Worm (Caenorhabditis elegans) whole organism, young adult: ENCODE measurements around the gene col-42.

Experiments
- B0336.3 ChIP-seq: fragments of 200-800 bp; sonication (Bioruptor generic); IDR thresholded peaks from 2 replicates; pipeline ENCODE4 v1.3.6; 2022; ENCODE audit warnings: missing genetic modification characterization, missing compliant biosample characterization
- C06A6.2 ChIP-seq: fragments of 200-800 bp; sonication (Bioruptor generic); conservative IDR thresholded peaks from 2 replicates; pipeline ENCODE4 v1.3.6; 2022; ENCODE audit warnings: missing genetic modification characterization, missing compliant biosample characterization
- C17E4.6 ChIP-seq: fragments of 200-800 bp; sonication (Bioruptor generic); IDR thresholded peaks from 2 replicates; pipeline ENCODE4 v1.3.6; 2022; ENCODE audit warnings: missing genetic modification reagents, missing genetic modification characterization, missing compliant biosample characterization
- F33H1.4 ChIP-seq: fragments of 200-800 bp; sonication (Bioruptor generic); IDR thresholded peaks from 2 replicates; pipeline ENCODE4 v1.3.6; 2022; ENCODE audit warnings: missing genetic modification reagents, missing genetic modification characterization, missing compliant biosample characterization
- F37B4.10 ChIP-seq: fragments of 200-800 bp; sonication (Bioruptor generic); IDR thresholded peaks from 2 replicates; pipeline ENCODE4 v1.3.6; 2022; ENCODE audit warnings: missing genetic modification characterization, missing compliant biosample characterization
- F39B2.1 ChIP-seq: fragments of 200-800 bp; sonication (Bioruptor generic); IDR thresholded peaks from 2 replicates; pipeline ENCODE4 v1.3.6; 2022; ENCODE audit warnings: missing genetic modification reagents, missing genetic modification characterization, missing compliant biosample characterization
- F57A8.1 ChIP-seq: fragments of 200-800 bp; sonication (Bioruptor generic); optimal IDR thresholded peaks from 2 replicates; lab custom pipeline; 2018; ENCODE audit warnings: mild to moderate bottlenecking, missing genetic modification characterization, moderate library complexity, missing compliant biosample characterization
- F57C9.4 ChIP-seq: sonication (generic microtip); optimal IDR thresholded peaks from 2 replicates; lab custom pipeline; 2017; ENCODE audit warnings: mild to moderate bottlenecking, missing genetic modification characterization, missing compliant biosample characterization
- T07F8.4 ChIP-seq: sonication (generic microtip); optimal IDR thresholded peaks from 2 replicates; lab custom pipeline; 2016; ENCODE audit warnings: mild to moderate bottlenecking, missing genetic modification characterization, moderate library complexity, missing compliant biosample characterization
- Y53G8AR.9 ChIP-seq: fragments of 200-800 bp; sonication (Bioruptor generic); conservative IDR thresholded peaks from 2 replicates; pipeline ENCODE4 v1.3.6; 2022; ENCODE audit warnings: missing genetic modification reagents, missing genetic modification characterization, missing compliant biosample characterization
- Y95B8A.8 ChIP-seq: fragments of 200-800 bp; sonication (Bioruptor generic); IDR thresholded peaks from 2 replicates; pipeline ENCODE4 v1.3.6; 2022; ENCODE audit warnings: missing genetic modification reagents, missing genetic modification characterization, missing compliant biosample characterization
- attf-5 ChIP-seq: fragments of 200-800 bp; sonication (Bioruptor generic); optimal IDR thresholded peaks from 2 replicates; lab custom pipeline; 2018; ENCODE audit warnings: mild to moderate bottlenecking, missing genetic modification characterization, missing compliant biosample characterization
- ceh-58 ChIP-seq: fragments of 200-800 bp; sonication (Bioruptor generic); IDR thresholded peaks from 2 replicates; pipeline ENCODE4 v1.3.6; 2022; ENCODE audit warnings: missing genetic modification characterization, missing compliant biosample characterization
- dpff-1 ChIP-seq: sonication (generic microtip); optimal IDR thresholded peaks from 2 replicates; lab custom pipeline; 2017; ENCODE audit warnings: mild to moderate bottlenecking, missing genetic modification characterization, missing compliant biosample characterization
- ekl-4 ChIP-seq: fragments of 200-800 bp; sonication (Bioruptor generic); IDR thresholded peaks from 2 replicates; pipeline ENCODE4 v1.3.6; 2022; ENCODE audit warnings: missing genetic modification reagents, missing genetic modification characterization, missing compliant biosample characterization
- him-1 ChIP-seq: sonication (generic microtip); optimal IDR thresholded peaks from 2 replicates; lab custom pipeline; 2016; ENCODE audit warnings: missing genotype, missing genetic modification reagents, missing genetic modification characterization, missing compliant biosample characterization
- hlh-12 ChIP-seq: sonication (generic microtip); optimal IDR thresholded peaks from 2 replicates; lab custom pipeline; 2016; ENCODE audit warnings: missing genetic modification characterization, missing compliant biosample characterization
- hlh-26 ChIP-seq: fragments of 200-800 bp; sonication (Bioruptor generic); conservative IDR thresholded peaks from 2 replicates; pipeline ENCODE4 v1.3.6; 2022; ENCODE audit warnings: missing genetic modification reagents, missing genetic modification characterization, missing compliant biosample characterization
- hrde-1 ChIP-seq: sonication (generic microtip); optimal IDR thresholded peaks from 2 replicates; lab custom pipeline; 2016; ENCODE audit warnings: missing genetic modification characterization, mild to moderate bottlenecking, missing compliant biosample characterization, moderate library complexity, missing genotype, missing genetic modification reagents, borderline replicate concordance
- let-607 ChIP-seq, 2 experiments: fragments of 200-800 bp in 1 of 2; sonication (Bioruptor generic) in 1 of 2; sonication (generic microtip) in 1 of 2; optimal IDR thresholded peaks; 2 replicates each; lab custom pipeline; 2016 to 2018; ENCODE audit warnings: mild to moderate bottlenecking in 2 of 2, missing compliant biosample characterization in 2 of 2, missing genetic modification characterization in 2 of 2, moderate library complexity in 2 of 2, missing genotype in 1 of 2
- lin-40 ChIP-seq: sonication (generic microtip); optimal IDR thresholded peaks from 2 replicates; lab custom pipeline; 2016; ENCODE audit warnings: missing genetic modification characterization, mild to moderate bottlenecking, missing compliant biosample characterization, missing genotype, missing genetic modification reagents
- lsl-1 ChIP-seq: fragments of 200-800 bp; sonication (Bioruptor generic); optimal IDR thresholded peaks from 2 replicates; lab custom pipeline; 2018; ENCODE audit warnings: mild to moderate bottlenecking, missing genetic modification characterization, moderate library complexity, missing compliant biosample characterization
- lsy-27 ChIP-seq: sonication (generic microtip); optimal IDR thresholded peaks from 2 replicates; lab custom pipeline; 2017; ENCODE audit warnings: missing genetic modification characterization, mild to moderate bottlenecking, missing compliant biosample characterization, antibody characterized with exemption, missing genotype, borderline replicate concordance; ENCODE audit not compliant: insufficient read depth
- madf-10 ChIP-seq: sonication (generic microtip); optimal IDR thresholded peaks from 2 replicates; lab custom pipeline; 2016; ENCODE audit warnings: mild to moderate bottlenecking, missing genetic modification characterization, missing compliant biosample characterization
- madf-3 ChIP-seq: fragments of 200-800 bp; sonication (Bioruptor generic); IDR thresholded peaks from 2 replicates; pipeline ENCODE4 v1.3.6; 2022; ENCODE audit warnings: missing genetic modification reagents, missing genetic modification characterization, missing compliant biosample characterization
- mel-28 ChIP-seq: sonication (generic microtip); optimal IDR thresholded peaks from 2 replicates; lab custom pipeline; 2016; ENCODE audit warnings: borderline replicate concordance, mild to moderate bottlenecking, missing genetic modification characterization, missing compliant biosample characterization
- mxl-1 ChIP-seq: sonication (generic microtip); optimal IDR thresholded peaks from 2 replicates; lab custom pipeline; 2016; ENCODE audit warnings: missing genetic modification characterization, missing compliant biosample characterization
- nfya-1 ChIP-seq: sonication (generic microtip); optimal IDR thresholded peaks from 2 replicates; lab custom pipeline; 2017; ENCODE audit warnings: antibody characterized with exemption, missing compliant biosample characterization, missing genetic modification characterization, borderline replicate concordance; ENCODE audit not compliant: insufficient read depth
- nfyb-1 ChIP-seq: fragments of 200-800 bp; sonication (Bioruptor generic); IDR thresholded peaks from 2 replicates; pipeline ENCODE4 v1.3.6; 2022; ENCODE audit warnings: missing genetic modification reagents, missing genetic modification characterization, missing compliant biosample characterization
- nhr-80 ChIP-seq: sonication (generic microtip); optimal IDR thresholded peaks from 2 replicates; lab custom pipeline; 2016; ENCODE audit warnings: missing genetic modification characterization, missing compliant biosample characterization
- nhr-90 ChIP-seq: sonication (generic microtip); optimal IDR thresholded peaks from 2 replicates; lab custom pipeline; 2016; ENCODE audit warnings: missing genotype, mild to moderate bottlenecking, missing genetic modification characterization, missing compliant biosample characterization
- pbrm-1 ChIP-seq: fragments of 200-800 bp; sonication (Bioruptor generic); IDR thresholded peaks from 2 replicates; pipeline ENCODE4 v1.3.6; 2022; ENCODE audit warnings: missing genetic modification reagents, missing genetic modification characterization, missing compliant biosample characterization
- pha-4 ChIP-seq: fragments of 150-350 bp; sonication (generic microtip); optimal IDR thresholded peaks from 2 replicates; lab custom pipeline; 2014; ENCODE audit warnings: missing biosample characterization, missing genetic modification reagents, missing genetic modification characterization
- rec-8 ChIP-seq, 2 experiments: sonication (generic microtip); optimal IDR thresholded peaks; 2 replicates each; lab custom pipeline; 2016; ENCODE audit warnings: mild to moderate bottlenecking in 2 of 2, missing genetic modification characterization in 2 of 2, missing genetic modification reagents in 2 of 2, missing genotype in 2 of 2, missing biosample characterization in 1 of 2, missing compliant biosample characterization in 1 of 2, moderate library complexity in 1 of 2
- repo-1 ChIP-seq: sonication (generic microtip); optimal IDR thresholded peaks from 2 replicates; lab custom pipeline; 2017; ENCODE audit warnings: mild to moderate bottlenecking, missing genetic modification characterization, missing compliant biosample characterization
- snpc-1.1 ChIP-seq: sonication (generic microtip); optimal IDR thresholded peaks from 2 replicates; lab custom pipeline; 2017; ENCODE audit warnings: missing genetic modification characterization, mild to moderate bottlenecking, missing compliant biosample characterization, antibody characterized with exemption, moderate library complexity, missing genotype, missing genetic modification reagents; ENCODE audit not compliant: insufficient read depth
- snpc-1.3 ChIP-seq: sonication (generic microtip); optimal IDR thresholded peaks from 2 replicates; lab custom pipeline; 2017; ENCODE audit warnings: missing genetic modification characterization, mild to moderate bottlenecking, missing compliant biosample characterization, antibody characterized with exemption, moderate library complexity, missing genotype, missing genetic modification reagents; ENCODE audit not compliant: insufficient read depth
- somi-1 ChIP-seq: fragments of 200-800 bp; sonication (Bioruptor generic); optimal IDR thresholded peaks from 2 replicates; lab custom pipeline; 2018; ENCODE audit warnings: mild to moderate bottlenecking, missing genetic modification characterization, missing compliant biosample characterization
- tbp1 ChIP-seq: fragments of 200-800 bp; sonication (Bioruptor generic); optimal IDR thresholded peaks from 2 replicates; lab custom pipeline; 2018; ENCODE audit warnings: mild to moderate bottlenecking, missing genetic modification characterization, missing compliant biosample characterization
- unc-130 ChIP-seq: sonication (generic microtip); optimal IDR thresholded peaks from 2 replicates; lab custom pipeline; 2016; ENCODE audit warnings: missing genetic modification reagents, missing genetic modification characterization, missing compliant biosample characterization
- zim-3 ChIP-seq: sonication (generic microtip); optimal IDR thresholded peaks from 2 replicates; lab custom pipeline; 2017; ENCODE audit warnings: mild to moderate bottlenecking, missing genetic modification characterization, moderate library complexity, missing compliant biosample characterization
- ztf-18 ChIP-seq: sonication (generic microtip); optimal IDR thresholded peaks from 2 replicates; lab custom pipeline; 2016; ENCODE audit warnings: missing genotype, mild to moderate bottlenecking, missing genetic modification characterization, missing compliant biosample characterization
- ztf-22 ChIP-seq: fragments of 200-800 bp; sonication (Bioruptor generic); optimal IDR thresholded peaks from 2 replicates; lab custom pipeline; 2018; ENCODE audit warnings: mild to moderate bottlenecking, missing genetic modification characterization, moderate library complexity, missing compliant biosample characterization
- ztf-28 ChIP-seq: fragments of 200-800 bp; sonication (Bioruptor generic); IDR thresholded peaks from 2 replicates; pipeline ENCODE4 v1.3.6; 2022; ENCODE audit warnings: missing genetic modification reagents, missing genetic modification characterization, missing compliant biosample characterization

Gene col-42

DNA sequence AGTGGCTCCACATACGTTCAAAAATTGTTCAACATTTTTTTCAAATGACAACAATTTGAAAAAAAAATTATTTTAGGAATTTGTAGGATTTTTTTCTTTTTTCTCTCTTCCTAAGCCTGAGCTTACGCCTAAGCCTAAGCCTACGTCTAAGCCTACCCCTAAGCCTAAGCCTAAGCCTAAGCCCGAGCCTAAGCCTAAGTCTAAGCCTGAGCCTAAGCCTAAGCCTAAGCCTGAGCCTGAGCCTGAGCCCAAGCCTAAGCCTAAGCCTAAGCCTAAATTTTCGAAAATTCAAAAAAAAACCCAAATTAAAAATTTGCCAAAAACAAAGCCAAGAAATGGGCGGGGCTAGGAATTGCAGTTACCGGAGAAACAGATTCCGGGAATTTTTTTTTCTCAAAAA, 40.5 kb upstream of the col-42 start (continued):
- TF ChIP-seq C06A6.2 = no peak
- TF ChIP-seq him-1 (tag; lab: Kevin White, UChicago) = no peak
- TF ChIP-seq, all 124 proteins: peak for 0

DNA sequence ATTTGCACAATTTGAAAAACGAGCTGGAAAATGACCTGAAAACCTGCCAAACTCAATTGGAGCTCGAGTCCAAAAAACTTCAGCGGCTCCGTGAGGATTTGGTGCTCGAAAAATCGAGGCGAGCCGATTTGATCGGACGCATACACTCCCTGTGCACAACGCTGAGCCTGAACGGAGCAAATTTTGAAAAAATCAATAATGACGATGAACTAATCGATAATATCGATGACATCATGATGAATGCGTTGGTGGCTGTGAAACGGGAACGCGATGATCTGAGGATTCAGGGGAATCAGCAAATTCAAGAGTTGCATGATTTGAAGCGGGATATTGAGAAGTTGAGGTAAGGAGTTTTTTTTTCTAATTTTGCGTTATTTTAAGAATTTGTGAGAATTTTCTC, 32.8 kb upstream of the col-42 start:
- TF ChIP-seq ceh-58 = no peak
- TF ChIP-seq zim-3 = no peak
- TF ChIP-seq C17E4.6 = no peak
- no peak for TF ChIP-seq lsl-1 (GFP tag; lab: Kevin White, UChicago)
- no peak for TF ChIP-seq F39B2.1 (GFP tag; lab: Robert Waterston, UW)

DNA sequence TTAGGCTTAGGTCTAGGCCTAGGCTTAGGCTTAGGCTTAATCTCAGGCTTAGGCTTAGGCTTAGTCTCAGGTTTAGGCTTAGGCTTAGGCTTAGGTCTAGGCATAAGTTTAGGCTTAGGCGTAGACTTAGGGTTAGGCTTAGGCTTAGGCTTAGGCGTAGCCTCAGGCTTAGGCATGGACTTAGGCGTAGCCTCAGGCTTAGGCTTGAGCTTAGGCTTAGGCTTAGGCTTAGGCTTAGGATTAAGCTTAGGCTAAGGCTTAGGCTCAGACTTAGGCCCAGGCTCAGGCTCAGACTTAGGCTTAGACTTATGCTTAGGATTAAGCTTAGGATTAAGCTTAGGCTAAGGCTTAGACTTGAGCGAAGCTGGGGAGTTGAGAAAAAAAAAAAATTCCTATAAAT, 25.1 kb upstream of the col-42 start:
- no peak for TF ChIP-seq snpc-1.3 (tag; lab: Kevin White, UChicago)
- TF ChIP-seq Y53G8AR.9 = no peak
- no peak for TF ChIP-seq mxl-1
- no peak for TF ChIP-seq hlh-12 (tag; lab: Kevin White, UChicago)
- TF ChIP-seq him-1 (tag; lab: Kevin White, UChicago) = no peak
- TF ChIP-seq let-607 (tag; optimal IDR thresholded peaks at IDR 0.05; lab: Kevin White, UChicago) = no peak
- TF ChIP-seq pbrm-1 (GFP tag; lab: Robert Waterston, UW) = no peak
- no peak for TF ChIP-seq F57C9.4 (tag; lab: Kevin White, UChicago)
- no peak for TF ChIP-seq pha-4 (tag; lab: Kevin White, UChicago)
- no peak for TF ChIP-seq madf-3 (GFP tag; lab: Robert Waterston, UW)
- no peak for TF ChIP-seq repo-1 (tag; lab: Kevin White, UChicago)
- no peak for TF ChIP-seq snpc-1.1 (tag; lab: Kevin White, UChicago)
- TF ChIP-seq nhr-90 = no peak

DNA sequence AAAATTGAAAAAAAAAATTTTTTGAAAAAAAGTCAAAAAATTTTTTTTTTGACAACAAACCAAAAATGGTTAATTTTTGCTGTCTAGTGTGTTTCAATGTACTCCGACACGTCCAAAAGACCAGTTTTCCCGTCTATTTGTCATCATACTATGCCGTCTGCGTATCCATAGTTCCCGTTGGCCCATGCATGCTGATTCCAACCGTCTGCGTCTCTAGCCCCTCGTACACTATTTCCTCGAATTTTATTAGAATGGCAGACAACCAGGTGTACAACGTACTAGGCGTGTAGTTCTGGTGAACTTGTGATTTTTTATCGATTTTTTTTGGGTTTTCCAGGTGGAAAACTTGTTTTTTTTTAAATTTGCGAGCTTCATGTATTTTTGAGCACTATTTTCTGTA, 23.8 kb upstream of the col-42 start:
- TF ChIP-seq hrde-1 (tag; lab: Kevin White, UChicago) = no peak
- TF ChIP-seq F57A8.1 = no peak
- no peak for TF ChIP-seq ztf-28
- no peak for TF ChIP-seq somi-1
- no peak for TF ChIP-seq unc-130
- no peak for TF ChIP-seq him-1 (tag; lab: Kevin White, UChicago)
- no peak for TF ChIP-seq F37B4.10 (GFP tag; lab: Robert Waterston, UW)
- TF ChIP-seq tbp1 (GFP tag; lab: Kevin White, UChicago) = peak; percentile 36
- TF ChIP-seq lsy-27 (tag; lab: Kevin White, UChicago) = no peak
- 0 out of 2 replicates have a peak, but pooled peaks have one; percentile 14 for TF ChIP-seq ekl-4
- TF ChIP-seq nhr-80 (tag; lab: Kevin White, UChicago) = peak; percentile 80
- TF ChIP-seq lin-40 (tag; lab: Kevin White, UChicago) = peak; percentile 59
- no peak for TF ChIP-seq B0336.3 (GFP tag; lab: Robert Waterston, UW)
- no peak for TF ChIP-seq mel-28 (tag; lab: Kevin White, UChicago)
- TF ChIP-seq dpff-1 = no peak
- TF ChIP-seq nfyb-1 = peak; percentile 49; the same call in 1 of the 2 replicates
- TF ChIP-seq ztf-22 (GFP tag; lab: Kevin White, UChicago) = no peak
- no peak for TF ChIP-seq nfya-1
- no peak for TF ChIP-seq Y95B8A.8 (GFP tag; lab: Robert Waterston, UW)
- TF ChIP-seq F33H1.4 (GFP tag; lab: Robert Waterston, UW) = no peak
- no peak for TF ChIP-seq madf-10
- no peak for TF ChIP-seq hlh-26
- TF ChIP-seq T07F8.4 (tag; lab: Kevin White, UChicago) = no peak
- no peak for TF ChIP-seq rec-8 (tag; optimal IDR thresholded peaks at IDR 0.05; lab: Kevin White, UChicago)
- no peak for TF ChIP-seq mxl-1
- TF ChIP-seq ztf-18 (tag; lab: Kevin White, UChicago) = peak; percentile 42
- peak; percentile 78 for TF ChIP-seq attf-5 (GFP tag; lab: Kevin White, UChicago)
